Worm (Caenorhabditis elegans): ENCODE measurements around the gene C14C11.2.

ce11 chrV:5660604-5661209 is at the start of gene C14C11.2, which contains the start of gene mut-14:
- TF ChIP-seq med-1 (GFP tag; optimal IDR thresholded peaks at IDR 0.05; ENCODE audit: insufficient read depth), result no peak
- TF ChIP-seq flt-1 (GFP tag; IDR thresholded peaks at IDR 0.05), result no peak
- TF ChIP-seq klf-2 (GFP tag; conservative IDR thresholded peaks at IDR 0.05), result no peak
- TF ChIP-seq ref-1 (GFP tag; conservative IDR thresholded peaks at IDR 0.05), result no peak
- no peak for TF ChIP-seq tab-1 (GFP tag; IDR thresholded peaks at IDR 0.05)
- no peak for TF ChIP-seq cog-1 (tag; optimal IDR thresholded peaks at IDR 0.05)
- TF ChIP-seq T22C8.4 (GFP tag; IDR thresholded peaks at IDR 0.05), result no peak
- TF ChIP-seq ztf-23 (GFP tag; IDR thresholded peaks at IDR 0.05), result no peak
- no peak for TF ChIP-seq ztf-29 (GFP tag; IDR thresholded peaks at IDR 0.05)
